Worm (Caenorhabditis elegans) whole organism, L2 larva: ENCODE measurements around the gene bath-45.

ENCODE experiments used
- R02D3.7 ChIP-seq: fragments of 150-350 bp; optimal IDR thresholded peaks from 2 replicates; lab custom pipeline; 2014; ENCODE audit warnings: missing biosample characterization, missing genetic modification characterization
- ama-1 ChIP-seq: fragments of 150-350 bp; optimal IDR thresholded peaks from 2 replicates; lab custom pipeline; 2018; ENCODE audit warnings: inconsistent platforms
- elt-3 ChIP-seq: sonication (generic microtip); optimal IDR thresholded peaks from 2 replicates; lab custom pipeline; 2017; ENCODE audit warnings: missing biosample characterization, missing genetic modification characterization
- lsy-2 ChIP-seq, 2 experiments: fragments of 150-350 bp in 1 of 2; sonication (generic microtip) in 1 of 2; optimal IDR thresholded peaks; 2 replicates each; lab custom pipeline; 2014 to 2017; ENCODE audit warnings: missing biosample characterization in 2 of 2, missing genetic modification characterization in 2 of 2
- nhr-11 ChIP-seq: fragments of 150-350 bp; optimal IDR thresholded peaks from 2 replicates; lab custom pipeline; 2014; ENCODE audit warnings: missing biosample characterization, missing genetic modification characterization
- nhr-21 ChIP-seq: fragments of 150-350 bp; optimal IDR thresholded peaks from 2 replicates; lab custom pipeline; 2014; ENCODE audit warnings: missing biosample characterization, missing genetic modification characterization
- unc-62 ChIP-seq: fragments of 150-350 bp; optimal IDR thresholded peaks from 2 replicates; lab custom pipeline; 2014; ENCODE audit warnings: missing biosample characterization, missing genetic modification reagents, missing genetic modification characterization

- TF ChIP-seq ama-1 (lab: Kevin White, UChicago): no peak
- TF ChIP-seq nhr-11 (tag; lab: Kevin White, UChicago): no peak
- TF ChIP-seq unc-62 (GFP tag; lab: Kevin White, UChicago): no peak
- TF ChIP-seq elt-3: no peak
- no peak for TF ChIP-seq lsy-2 (tag; optimal IDR thresholded peaks at IDR 0.05; lab: Kevin White, UChicago)
- no peak for TF ChIP-seq R02D3.7 (tag; lab: Kevin White, UChicago)
- TF ChIP-seq nhr-21 (tag; lab: Kevin White, UChicago): no peak
Observed at ce11 chrII:13152409-13152808, 29.6 kb downstream of the bath-45 start.
